Fruit fly (Drosophila melanogaster): ENCODE data around the gene per.

DNA sequence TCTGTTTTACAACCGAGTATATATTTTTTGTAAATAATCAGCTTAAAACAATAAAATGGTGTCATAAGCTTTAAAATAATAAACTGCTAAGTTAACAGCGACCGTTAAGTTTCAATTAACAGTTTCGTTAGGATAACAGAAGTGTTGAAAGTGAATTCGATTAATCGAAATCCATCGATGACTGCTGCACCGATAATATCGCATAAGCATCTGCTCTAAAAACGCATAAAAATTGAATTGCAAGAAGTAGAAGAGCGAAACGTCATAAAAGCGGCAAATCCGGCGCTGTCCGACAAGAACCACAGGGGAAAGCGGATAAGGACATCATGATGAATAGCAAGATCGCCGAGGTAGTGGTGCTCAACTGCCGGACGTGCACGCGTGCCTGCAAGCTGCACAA is 42.1 kb downstream of the per start, which contains the start of gene dwg:
- no peak for TF ChIP-seq vri (GFP tag; optimal IDR thresholded peaks at IDR 0.05)
- no peak for TF ChIP-seq CG31627 (GFP tag; optimal IDR thresholded peaks at IDR 0.05)
- TF ChIP-seq CG8119 (GFP tag; IDR thresholded peaks at IDR 0.05), result no peak
- no peak for TF ChIP-seq Sox102F (GFP tag; optimal IDR thresholded peaks at IDR 0.05)
- no peak for TF ChIP-seq fd59A (GFP tag; optimal IDR thresholded peaks at IDR 0.05)
- TF ChIP-seq spab (GFP tag; optimal IDR thresholded peaks at IDR 0.05), result no peak
- no peak for TF ChIP-seq Hr39 (GFP tag; optimal IDR thresholded peaks at IDR 0.05)
- TF ChIP-seq CG6808 (GFP tag; optimal IDR thresholded peaks at IDR 0.05), result no peak
- TF ChIP-seq CG11294 (GFP tag; IDR thresholded peaks at IDR 0.05), result no peak
- no peak for TF ChIP-seq CG6163 (GFP tag; IDR thresholded peaks at IDR 0.05)
- TF ChIP-seq acj6 (GFP tag; optimal IDR thresholded peaks at IDR 0.05), result no peak
- TF ChIP-seq CG15336 (GFP tag; IDR thresholded peaks at IDR 0.05), result no peak
